Fruit fly (Drosophila melanogaster): ENCODE data around the gene CG4558.

- TF ChIP-seq knrl (GFP tag; IDR thresholded peaks at IDR 0.05; ENCODE audit: partially characterized antibody) (no peak), CG10366 (GFP tag; IDR thresholded peaks at IDR 0.05) (no peak), CG7372 (GFP tag; IDR thresholded peaks at IDR 0.05) (no peak), CG6689 (GFP tag; IDR thresholded peaks at IDR 0.05) (no peak), her (GFP tag; optimal IDR thresholded peaks at IDR 0.05) (no peak), vnd (GFP tag; IDR thresholded peaks at IDR 0.05; ENCODE audit: partially characterized antibody) (no peak), Hr78 (GFP tag; optimal IDR thresholded peaks at IDR 0.05) (peak in 1 of 2 experiments; percentile 3), da (GFP tag; optimal IDR thresholded peaks at IDR 0.05) (no peak), CG34224 (GFP tag; IDR thresholded peaks at IDR 0.05; ENCODE audit: partially characterized antibody) (no peak), mld (GFP tag; IDR thresholded peaks at IDR 0.05; ENCODE audit: partially characterized antibody) (no peak; the same call in 2 of the 3 replicates), CG2199 (GFP tag; IDR thresholded peaks at IDR 0.05) (peak; percentile 45; the same call in 1 of the 3 replicates), Nf-YC (tag; optimal IDR thresholded peaks at IDR 0.05) (no peak), pb (GFP tag; optimal IDR thresholded peaks at IDR 0.05) (no peak)
Observed at dm6 chrX:6868024-6868628, 18.6 kb downstream of the CG4558 start.

All from whole organism, embryonic.